Fruit fly (Drosophila melanogaster) whole organism, wandering third instar larva: ENCODE measurements around the gene Sec24CD.
A peak's percentile ranks its signal among the peaks of the same experiment; 100 is the strongest.

Source experiments
- Abd-B ChIP-seq: fragments of >200 bp; optimal IDR thresholded peaks from 2 replicates; lab custom pipeline; 2017; ENCODE audit warnings: missing biosample characterization, missing genetic modification characterization
- CG32264 ChIP-seq: fragments of 200-800 bp; sonication (Bioruptor generic); optimal IDR thresholded peaks from 2 replicates; lab custom pipeline; 2016; ENCODE audit warnings: missing biosample characterization, missing genetic modification characterization
- CG9705 ChIP-seq: fragments of 200-800 bp; sonication (Bioruptor generic); optimal IDR thresholded peaks from 2 replicates; lab custom pipeline; 2018; ENCODE audit warnings: missing biosample characterization, mild to moderate bottlenecking, missing genetic modification characterization
- CrebA ChIP-seq: fragments of 200-800 bp; sonication (Bioruptor generic); optimal IDR thresholded peaks from 2 replicates; lab custom pipeline; 2016; ENCODE audit warnings: missing biosample characterization, mild to moderate bottlenecking, missing genetic modification characterization, borderline replicate concordance
- Dfd ChIP-seq: fragments of >200 bp; optimal IDR thresholded peaks from 2 replicates; lab custom pipeline; 2017; ENCODE audit warnings: missing biosample characterization, missing genetic modification characterization
- Dif ChIP-seq: fragments of 200-275, 200-300 bp; sonication (Bioruptor generic); optimal IDR thresholded peaks from 2 replicates; lab custom pipeline; 2018; ENCODE audit warnings: missing biosample characterization, missing genetic modification characterization; ENCODE audit not compliant: partially characterized antibody
- GATAd ChIP-seq: sonication (Bioruptor generic); optimal IDR thresholded peaks from 2 replicates; lab custom pipeline; 2016; ENCODE audit warnings: missing biosample characterization, missing genetic modification characterization
- HLH106 ChIP-seq: fragments of 200-800 bp; optimal IDR thresholded peaks from 3 replicates; lab custom pipeline; 2019; ENCODE audit warnings: missing biosample characterization, mild to moderate bottlenecking, missing genetic modification characterization, moderate library complexity
- Hnf4 ChIP-seq: fragments of 200-800 bp; sonication (Bioruptor generic); optimal IDR thresholded peaks from 2 replicates; lab custom pipeline; 2016; ENCODE audit warnings: missing biosample characterization, mild to moderate bottlenecking, missing genetic modification characterization
- Hr78 ChIP-seq: fragments of >200 bp; optimal IDR thresholded peaks from 2 replicates; lab custom pipeline; 2017; ENCODE audit warnings: missing biosample characterization, missing genetic modification characterization
- Hr83 ChIP-seq: fragments of 200-300 bp; sonication (Bioruptor generic); optimal IDR thresholded peaks from 2 replicates; lab custom pipeline; 2016; ENCODE audit warnings: missing biosample characterization, mild to moderate bottlenecking, missing genetic modification characterization, moderate library complexity; ENCODE audit not compliant: poor library complexity, severe bottlenecking
- Jra ChIP-seq: sonication (Bioruptor generic); optimal IDR thresholded peaks from 2 replicates; lab custom pipeline; 2016; ENCODE audit warnings: missing biosample characterization, missing genetic modification characterization
- Mio ChIP-seq: sonication (Bioruptor generic); optimal IDR thresholded peaks from 2 replicates; lab custom pipeline; 2016; ENCODE audit warnings: missing biosample characterization, missing genetic modification characterization
- Myc ChIP-seq: fragments of >200 bp; optimal IDR thresholded peaks from 2 replicates; lab custom pipeline; 2017
- N ChIP-seq: fragments of >200 bp; optimal IDR thresholded peaks from 2 replicates; lab custom pipeline; 2018; ENCODE audit warnings: missing biosample characterization, missing external identifiers, missing genetic modification characterization
- OdsH ChIP-seq: fragments of 200-800 bp; sonication (Bioruptor generic); optimal IDR thresholded peaks from 2 replicates; lab custom pipeline; 2016; ENCODE audit warnings: missing biosample characterization, mild to moderate bottlenecking, missing genetic modification characterization
- Rel ChIP-seq, 2 experiments: fragments of 200-800 bp; sonication (Bioruptor generic) in 1 of 2; optimal IDR thresholded peaks; 2 replicates in 1 of 2; 3 replicates in 1 of 2; lab custom pipeline; 2016 to 2019; ENCODE audit warnings: mild to moderate bottlenecking in 2 of 2, missing biosample characterization in 2 of 2, missing genetic modification characterization in 2 of 2, moderate library complexity in 1 of 2
- Sp1 ChIP-seq: fragments of 200-800 bp; sonication (Bioruptor generic); optimal IDR thresholded peaks from 3 replicates; lab custom pipeline; 2019; ENCODE audit warnings: missing biosample characterization, mild to moderate bottlenecking, missing genetic modification characterization, moderate library complexity
- Vsx2 ChIP-seq: fragments of 200-300, 225-300 bp; sonication (Bioruptor generic); optimal IDR thresholded peaks from 2 replicates; lab custom pipeline; 2018; ENCODE audit warnings: missing biosample characterization, missing genetic modification characterization; ENCODE audit not compliant: partially characterized antibody
- br ChIP-seq: fragments of 200-800 bp; sonication (Bioruptor generic); optimal IDR thresholded peaks from 2 replicates; lab custom pipeline; 2016; ENCODE audit warnings: missing biosample characterization, missing genetic modification characterization
- brk ChIP-seq: fragments of 200-800 bp; sonication (Bioruptor generic); optimal IDR thresholded peaks from 2 replicates; lab custom pipeline; 2016; ENCODE audit warnings: missing biosample characterization, mild to moderate bottlenecking, missing genetic modification characterization
- dl ChIP-seq, 2 experiments: fragments of 175-275, 200-275 bp in 1 of 2; fragments of 200-275 bp in 1 of 2; sonication (Bioruptor generic); optimal IDR thresholded peaks; lab custom pipeline; 2018; ENCODE audit warnings: mild to moderate bottlenecking in 2 of 2, missing biosample characterization in 2 of 2, missing genetic modification characterization in 2 of 2, moderate library complexity in 2 of 2; ENCODE audit not compliant: partially characterized antibody in 2 of 2, insufficient read depth in 1 of 2
- dmrt93B ChIP-seq: fragments of 200-800 bp; sonication (Bioruptor generic); optimal IDR thresholded peaks from 2 replicates; lab custom pipeline; 2018; ENCODE audit warnings: missing biosample characterization, mild to moderate bottlenecking, missing genetic modification characterization
- dsf ChIP-seq: sonication (Bioruptor generic); optimal IDR thresholded peaks from 2 replicates; lab custom pipeline; 2016; ENCODE audit warnings: missing biosample characterization, missing genetic modification characterization, borderline replicate concordance
- ey ChIP-seq: fragments of 200-800 bp; sonication (Bioruptor generic); optimal IDR thresholded peaks from 2 replicates; lab custom pipeline; 2016; ENCODE audit warnings: missing biosample characterization, missing genetic modification characterization
- foxo ChIP-seq, 2 experiments: fragments of 200-800 bp; sonication (Bioruptor generic); optimal IDR thresholded peaks; 2 replicates in 1 of 2; 3 replicates in 1 of 2; lab custom pipeline; 2016 to 2017; ENCODE audit warnings: missing biosample characterization in 2 of 2, missing genetic modification characterization in 2 of 2
- fru ChIP-seq: fragments of 200-800 bp; sonication (Bioruptor generic); optimal IDR thresholded peaks from 3 replicates; lab custom pipeline; 2016; ENCODE audit warnings: missing biosample characterization, mild to moderate bottlenecking, missing genetic modification characterization
- h ChIP-seq: fragments of 200-800 bp; sonication (Bioruptor generic); optimal IDR thresholded peaks from 3 replicates; lab custom pipeline; 2016; ENCODE audit warnings: missing biosample characterization, mild to moderate bottlenecking, missing genetic modification characterization
- jim ChIP-seq: fragments of 175-275, 200-325 bp; sonication (Bioruptor generic); optimal IDR thresholded peaks from 2 replicates; lab custom pipeline; 2016; ENCODE audit warnings: missing biosample characterization, mild to moderate bottlenecking, missing genetic modification characterization
- lola ChIP-seq: fragments of >200 bp; optimal IDR thresholded peaks from 2 replicates; lab custom pipeline; 2017; ENCODE audit warnings: missing biosample characterization, missing genetic modification characterization
- pan ChIP-seq: fragments of >200 bp; optimal IDR thresholded peaks from 2 replicates; lab custom pipeline; 2017
- psq ChIP-seq: fragments of 200-800 bp; sonication (Bioruptor generic); optimal IDR thresholded peaks from 3 replicates; lab custom pipeline; 2017; ENCODE audit warnings: missing biosample characterization, mild to moderate bottlenecking, missing genetic modification characterization, moderate library complexity
- rgr ChIP-seq: fragments of 200-800 bp; sonication (Bioruptor generic); optimal IDR thresholded peaks from 3 replicates; lab custom pipeline; 2016; ENCODE audit warnings: missing biosample characterization, mild to moderate bottlenecking, missing genetic modification characterization
- sage ChIP-seq: fragments of 200-800 bp; sonication (Bioruptor generic); optimal IDR thresholded peaks from 2 replicates; lab custom pipeline; 2016; ENCODE audit warnings: missing biosample characterization, mild to moderate bottlenecking, missing genetic modification characterization
- sv ChIP-seq: fragments of 200-800 bp; sonication (Bioruptor generic); optimal IDR thresholded peaks from 3 replicates; lab custom pipeline; 2016; ENCODE audit warnings: missing biosample characterization, missing genetic modification characterization
- tai ChIP-seq: sonication (Bioruptor generic); optimal IDR thresholded peaks from 2 replicates; lab custom pipeline; 2016; ENCODE audit warnings: missing biosample characterization, missing genetic modification characterization
- usp ChIP-seq: fragments of >200 bp; optimal IDR thresholded peaks from 2 replicates; lab custom pipeline; 2017; ENCODE audit warnings: missing biosample characterization, missing genetic modification characterization
- woc ChIP-seq: sonication (Bioruptor generic); optimal IDR thresholded peaks from 2 replicates; lab custom pipeline; 2016; ENCODE audit warnings: missing biosample characterization, mild to moderate bottlenecking, missing genetic modification characterization

The Sec24CD gene

DNA sequence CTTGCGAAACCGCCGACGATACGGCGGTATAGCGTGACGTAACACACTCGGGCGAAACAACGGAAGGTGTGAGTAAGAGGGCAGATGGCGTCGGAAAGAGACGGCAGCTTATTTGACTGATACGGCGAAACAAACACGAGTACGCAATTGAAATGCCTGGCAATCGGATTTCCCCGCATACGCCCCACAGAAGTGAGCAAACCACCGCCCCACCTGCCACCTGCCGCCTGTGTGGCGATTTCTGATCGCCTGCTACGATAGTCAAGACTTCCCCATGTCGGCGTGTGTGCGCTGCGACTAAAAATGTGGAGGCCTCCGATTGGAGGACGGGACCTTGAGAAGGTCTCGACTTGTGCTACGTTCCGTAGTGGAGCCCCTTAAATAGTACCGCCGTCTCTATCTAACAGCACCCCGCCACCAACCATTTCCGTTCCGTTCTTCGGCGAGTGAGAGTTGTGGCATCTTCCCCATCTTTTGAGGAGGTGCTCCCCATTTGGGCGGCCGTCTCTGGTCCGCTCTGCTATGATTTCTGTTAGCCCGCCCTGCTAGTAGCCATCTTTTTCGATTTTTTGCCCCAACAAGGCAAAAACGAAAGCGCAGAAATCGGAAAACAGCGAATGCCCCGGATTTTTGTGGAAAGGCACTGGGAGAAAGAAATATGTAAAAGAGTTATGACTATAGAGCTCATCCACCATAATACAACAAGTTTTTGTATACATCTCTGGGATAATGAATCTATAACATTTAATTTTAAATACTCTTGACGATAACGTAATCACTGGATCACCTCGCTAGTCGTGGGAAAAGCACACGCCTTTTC, 37.8 kb downstream of the Sec24CD start:
- TF ChIP-seq sage (GFP tag; lab: Kevin White, UChicago) (peak; percentile 96), Dif (GFP tag; lab: Kevin White, UChicago) (peak; percentile 92), Hnf4 (GFP tag; lab: Kevin White, UChicago) (peak; percentile 95), psq (GFP tag; lab: Kevin White, UChicago) (peak; percentile 93), Mio (GFP tag; lab: Kevin White, UChicago) (peak; percentile 78), Vsx2 (peak; percentile 93), foxo (GFP tag; optimal IDR thresholded peaks at IDR 0.05; lab: Kevin White, UChicago) (peak; percentile 87 to 98), Myc (peak; percentile 3), CG9705 (GFP tag; lab: Kevin White, UChicago) (peak; percentile 75), CrebA (peak; percentile 90), Abd-B (GFP tag; lab: Kevin White, UChicago) (no peak), rgr (GFP tag; lab: Kevin White, UChicago) (peak; percentile 97), dsf (GFP tag; lab: Kevin White, UChicago) (peak; percentile 80), pan (no peak), HLH106 (tag; lab: Kevin White, UChicago) (peak; percentile 95), CG32264 (GFP tag; lab: Kevin White, UChicago) (peak; percentile 97), Rel (GFP tag; optimal IDR thresholded peaks at IDR 0.05; lab: Kevin White, UChicago) (peak; percentile 90), Rel (tag; optimal IDR thresholded peaks at IDR 0.05; lab: Kevin White, UChicago) (peak; percentile 98), h (GFP tag; lab: Kevin White, UChicago) (peak; percentile 98), tai (GFP tag; lab: Kevin White, UChicago) (peak; percentile 87), ey (GFP tag; lab: Kevin White, UChicago) (peak; percentile 98), Hr78 (GFP tag; lab: Kevin White, UChicago) (no peak), dl (GFP tag; optimal IDR thresholded peaks at IDR 0.05; lab: Kevin White, UChicago; ENCODE audit: insufficient read depth in 1 of 2, partially characterized antibody in 2 of 2) (peak; percentile 72 to 77), lola (GFP tag; lab: Kevin White, UChicago) (no peak), dmrt93B (GFP tag; lab: Kevin White, UChicago) (peak; percentile 95), br (peak; percentile 97), OdsH (peak; percentile 97), Sp1 (peak; percentile 95), woc (GFP tag; lab: Kevin White, UChicago) (peak; percentile 94), sv (GFP tag; lab: Kevin White, UChicago) (peak; percentile 65), Dfd (GFP tag; lab: Kevin White, UChicago) (no peak), brk (GFP tag; lab: Kevin White, UChicago) (peak; percentile 90), fru (peak; percentile 98), jim (no peak), Hr83 (GFP tag; lab: Kevin White, UChicago) (peak; percentile 79), Jra (GFP tag; lab: Kevin White, UChicago) (peak; percentile 80), usp (GFP tag; lab: Kevin White, UChicago) (no peak), GATAd (GFP tag; lab: Kevin White, UChicago) (no peak), N (no peak)

- peak in 1 of 2 experiments; percentile 23 for TF ChIP-seq dl (GFP tag; optimal IDR thresholded peaks at IDR 0.05; lab: Kevin White, UChicago; ENCODE audit: insufficient read depth in 1 of 2, partially characterized antibody in 2 of 2)
- no peak for TF ChIP-seq psq (GFP tag; lab: Kevin White, UChicago)
- no peak for TF ChIP-seq Sp1
- TF ChIP-seq pan, result no peak
- no peak for TF ChIP-seq dmrt93B (GFP tag; lab: Kevin White, UChicago)
- no peak for TF ChIP-seq tai (GFP tag; lab: Kevin White, UChicago)
- TF ChIP-seq Jra (GFP tag; lab: Kevin White, UChicago), result no peak
- no peak for TF ChIP-seq usp (GFP tag; lab: Kevin White, UChicago)
- TF ChIP-seq ey (GFP tag; lab: Kevin White, UChicago), result no peak
- TF ChIP-seq brk (GFP tag; lab: Kevin White, UChicago), result no peak
- peak; percentile 27 for TF ChIP-seq Dif (GFP tag; lab: Kevin White, UChicago)
- no peak for TF ChIP-seq h (GFP tag; lab: Kevin White, UChicago)
- no peak for TF ChIP-seq sage (GFP tag; lab: Kevin White, UChicago)
- no peak for TF ChIP-seq Myc
- TF ChIP-seq OdsH, result no peak
- no peak for TF ChIP-seq jim
- TF ChIP-seq, all 38 proteins: peak for 2
These were observed 38.5 kb downstream of the Sec24CD start for dm6 chr2L:2198119-2198494.
